Worm (Caenorhabditis elegans) whole organism, young adult: ENCODE data around the gene F14H8.2.

Experiments
- B0035.1 ChIP-seq: sonication (generic microtip); optimal IDR thresholded peaks from 2 replicates; lab custom pipeline; 2016; ENCODE audit warnings: missing genetic modification characterization, mild to moderate bottlenecking, missing compliant biosample characterization, missing genotype, missing genetic modification reagents
- B0261.1 ChIP-seq: sonication (generic microtip); optimal IDR thresholded peaks from 2 replicates; lab custom pipeline; 2016; ENCODE audit warnings: mild to moderate bottlenecking, missing genetic modification characterization, moderate library complexity, missing compliant biosample characterization
- D2030.7 ChIP-seq: fragments of 200-800 bp; sonication (Bioruptor generic); IDR thresholded peaks from 2 replicates; pipeline ENCODE4 v1.3.6; 2022; ENCODE audit warnings: missing genetic modification reagents, missing genetic modification characterization, missing compliant biosample characterization
- F10E7.11 ChIP-seq: sonication (generic microtip); optimal IDR thresholded peaks from 2 replicates; lab custom pipeline; 2017; ENCODE audit warnings: mild to moderate bottlenecking, missing genetic modification characterization, moderate library complexity, missing compliant biosample characterization
- F23B12.7 ChIP-seq: sonication (generic microtip); optimal IDR thresholded peaks from 2 replicates; lab custom pipeline; 2017; ENCODE audit warnings: missing genetic modification characterization, mild to moderate bottlenecking, missing compliant biosample characterization, antibody characterized with exemption, moderate library complexity; ENCODE audit not compliant: insufficient read depth
- F57A8.1 ChIP-seq: fragments of 200-800 bp; sonication (Bioruptor generic); optimal IDR thresholded peaks from 2 replicates; lab custom pipeline; 2018; ENCODE audit warnings: mild to moderate bottlenecking, missing genetic modification characterization, moderate library complexity, missing compliant biosample characterization
- K12H6.12 ChIP-seq: fragments of 200-800 bp; sonication (Bioruptor generic); optimal IDR thresholded peaks from 2 replicates; lab custom pipeline; 2018; ENCODE audit warnings: mild to moderate bottlenecking, missing genetic modification characterization, missing compliant biosample characterization
- T26A5.8 ChIP-seq: sonication (generic microtip); optimal IDR thresholded peaks from 2 replicates; lab custom pipeline; 2016; ENCODE audit warnings: missing genetic modification characterization, missing compliant biosample characterization
- Y56A3A.18 ChIP-seq: fragments of 200-800 bp; sonication (Bioruptor generic); IDR thresholded peaks from 2 replicates; pipeline ENCODE4 v1.3.6; 2022; ENCODE audit warnings: missing genetic modification reagents, missing genetic modification characterization, missing compliant biosample characterization
- Y79H2A.3 ChIP-seq: fragments of 200-800 bp; sonication (Bioruptor generic); conservative IDR thresholded peaks from 2 replicates; pipeline ENCODE4 v1.3.6; 2022; ENCODE audit warnings: missing genetic modification reagents, missing genetic modification characterization, missing compliant biosample characterization
- Y95B8A.8 ChIP-seq: fragments of 200-800 bp; sonication (Bioruptor generic); IDR thresholded peaks from 2 replicates; pipeline ENCODE4 v1.3.6; 2022; ENCODE audit warnings: missing genetic modification reagents, missing genetic modification characterization, missing compliant biosample characterization
- akir-1 ChIP-seq: fragments of 200-800 bp; sonication (Bioruptor generic); optimal IDR thresholded peaks from 2 replicates; lab custom pipeline; 2018; ENCODE audit warnings: mild to moderate bottlenecking, missing genetic modification characterization, moderate library complexity, missing compliant biosample characterization
- atf-7 ChIP-seq: sonication (generic microtip); optimal IDR thresholded peaks from 2 replicates; lab custom pipeline; 2017; ENCODE audit warnings: mild to moderate bottlenecking, missing genetic modification characterization, missing compliant biosample characterization
- bed-1 ChIP-seq: fragments of 200-800 bp; sonication (Bioruptor generic); IDR thresholded peaks from 2 replicates; pipeline ENCODE4 v1.3.6; 2022; ENCODE audit warnings: missing genetic modification reagents, missing genetic modification characterization, missing compliant biosample characterization
- bed-2 ChIP-seq: fragments of 200-800 bp; sonication (Bioruptor generic); IDR thresholded peaks from 2 replicates; pipeline ENCODE4 v1.3.6; 2022; ENCODE audit warnings: missing genetic modification reagents, missing genetic modification characterization, missing compliant biosample characterization
- ccch-3 ChIP-seq: fragments of 200-800 bp; sonication (Bioruptor generic); optimal IDR thresholded peaks from 2 replicates; lab custom pipeline; 2018; ENCODE audit warnings: mild to moderate bottlenecking, missing genetic modification characterization, missing compliant biosample characterization
- ceh-40 ChIP-seq: fragments of 200-800 bp; sonication (Bioruptor generic); IDR thresholded peaks from 2 replicates; pipeline ENCODE4 v1.3.6; 2022; ENCODE audit warnings: missing genetic modification characterization, missing compliant biosample characterization
- ceh-58 ChIP-seq: fragments of 200-800 bp; sonication (Bioruptor generic); IDR thresholded peaks from 2 replicates; pipeline ENCODE4 v1.3.6; 2022; ENCODE audit warnings: missing genetic modification characterization, missing compliant biosample characterization
- ceh-79 ChIP-seq: sonication (generic microtip); optimal IDR thresholded peaks from 2 replicates; lab custom pipeline; 2017; ENCODE audit warnings: mild to moderate bottlenecking, missing genetic modification characterization, missing compliant biosample characterization
- die-1 ChIP-seq: sonication (generic microtip); optimal IDR thresholded peaks from 2 replicates; lab custom pipeline; 2016; ENCODE audit warnings: missing genotype, mild to moderate bottlenecking, missing genetic modification characterization, missing compliant biosample characterization
- dpff-1 ChIP-seq: sonication (generic microtip); optimal IDR thresholded peaks from 2 replicates; lab custom pipeline; 2017; ENCODE audit warnings: mild to moderate bottlenecking, missing genetic modification characterization, missing compliant biosample characterization
- efl-1 ChIP-seq: fragments of 150-350 bp; optimal IDR thresholded peaks from 2 replicates; lab custom pipeline; 2014; ENCODE audit warnings: missing biosample characterization, missing genetic modification reagents, missing genetic modification characterization
- ets-4 ChIP-seq: fragments of 200-800 bp; sonication (Bioruptor generic); optimal IDR thresholded peaks from 2 replicates; lab custom pipeline; 2018; ENCODE audit warnings: mild to moderate bottlenecking, missing genetic modification characterization, missing compliant biosample characterization
- gei-17 ChIP-seq: fragments of 200-800 bp; sonication (Bioruptor generic); optimal IDR thresholded peaks from 2 replicates; lab custom pipeline; 2018; ENCODE audit warnings: mild to moderate bottlenecking, missing genetic modification characterization, missing compliant biosample characterization
- hsf-1 ChIP-seq: fragments of 200-800 bp; sonication (Bioruptor generic); IDR thresholded peaks from 2 replicates; pipeline ENCODE4 v1.3.6; 2022; ENCODE audit warnings: missing genetic modification reagents, missing genetic modification characterization, missing compliant biosample characterization
- lag-1 ChIP-seq: fragments of 200-800 bp; sonication (Bioruptor generic); IDR thresholded peaks from 2 replicates; pipeline ENCODE4 v1.3.6; 2022; ENCODE audit warnings: missing genetic modification reagents, missing genetic modification characterization, missing compliant biosample characterization
- let-526 ChIP-seq: fragments of 200-800 bp; sonication (Bioruptor generic); IDR thresholded peaks from 2 replicates; pipeline ENCODE4 v1.3.6; 2022; ENCODE audit warnings: missing genetic modification reagents, missing genetic modification characterization, missing compliant biosample characterization
- lin-54 ChIP-seq: fragments of 200-800 bp; sonication (Bioruptor generic); optimal IDR thresholded peaks from 2 replicates; lab custom pipeline; 2018; ENCODE audit warnings: mild to moderate bottlenecking, missing genetic modification characterization, missing compliant biosample characterization
- lir-1 ChIP-seq: fragments of 200-800 bp; sonication (Bioruptor generic); conservative IDR thresholded peaks from 2 replicates; pipeline ENCODE4 v1.3.6; 2022; ENCODE audit warnings: missing genetic modification reagents, missing genetic modification characterization, missing compliant biosample characterization
- lsl-1 ChIP-seq: fragments of 200-800 bp; sonication (Bioruptor generic); optimal IDR thresholded peaks from 2 replicates; lab custom pipeline; 2018; ENCODE audit warnings: mild to moderate bottlenecking, missing genetic modification characterization, moderate library complexity, missing compliant biosample characterization
- madf-6 ChIP-seq: fragments of 200-800 bp; sonication (Bioruptor generic); IDR thresholded peaks from 2 replicates; pipeline ENCODE4 v1.3.6; 2022; ENCODE audit warnings: missing genetic modification reagents, missing genetic modification characterization, missing compliant biosample characterization
- madf-8 ChIP-seq: fragments of 200-800 bp; sonication (Bioruptor generic); conservative IDR thresholded peaks from 2 replicates; pipeline ENCODE4 v1.3.6; 2022; ENCODE audit warnings: missing genetic modification reagents, missing genetic modification characterization, missing compliant biosample characterization
- mes-4 ChIP-seq: sonication (generic microtip); optimal IDR thresholded peaks from 2 replicates; lab custom pipeline; 2016; ENCODE audit warnings: missing genotype, missing genetic modification characterization, missing compliant biosample characterization
- mxl-1 ChIP-seq: sonication (generic microtip); optimal IDR thresholded peaks from 2 replicates; lab custom pipeline; 2016; ENCODE audit warnings: missing genetic modification characterization, missing compliant biosample characterization
- nhr-120 ChIP-seq: fragments of 200-800 bp; sonication (Bioruptor generic); IDR thresholded peaks from 2 replicates; pipeline ENCODE4 v1.3.6; 2022; ENCODE audit warnings: missing genetic modification characterization, missing compliant biosample characterization
- nhr-27 ChIP-seq: fragments of 200-800 bp; sonication (Bioruptor generic); optimal IDR thresholded peaks from 2 replicates; lab custom pipeline; 2018; ENCODE audit warnings: mild to moderate bottlenecking, missing genetic modification characterization, moderate library complexity, missing compliant biosample characterization
- nhr-80 ChIP-seq: sonication (generic microtip); optimal IDR thresholded peaks from 2 replicates; lab custom pipeline; 2016; ENCODE audit warnings: missing genetic modification characterization, missing compliant biosample characterization
- nhr-90 ChIP-seq: sonication (generic microtip); optimal IDR thresholded peaks from 2 replicates; lab custom pipeline; 2016; ENCODE audit warnings: missing genotype, mild to moderate bottlenecking, missing genetic modification characterization, missing compliant biosample characterization
- rec-8 ChIP-seq, 2 experiments: sonication (generic microtip); optimal IDR thresholded peaks; 2 replicates each; lab custom pipeline; 2016; ENCODE audit warnings: mild to moderate bottlenecking in 2 of 2, missing genetic modification characterization in 2 of 2, missing genetic modification reagents in 2 of 2, missing genotype in 2 of 2, missing biosample characterization in 1 of 2, missing compliant biosample characterization in 1 of 2, moderate library complexity in 1 of 2
- repo-1 ChIP-seq: sonication (generic microtip); optimal IDR thresholded peaks from 2 replicates; lab custom pipeline; 2017; ENCODE audit warnings: mild to moderate bottlenecking, missing genetic modification characterization, missing compliant biosample characterization
- rpc-1 ChIP-seq, 2 experiments: fragments of 150-350 bp in 1 of 2; sonication (generic microtip) in 1 of 2; optimal IDR thresholded peaks; 2 replicates each; lab custom pipeline; 2014 to 2018; ENCODE audit warnings: missing biosample characterization in 1 of 2, missing genetic modification characterization in 1 of 2, missing genetic modification reagents in 1 of 2, missing genotype in 1 of 2
- sea-2 ChIP-seq: fragments of 200-800 bp; sonication (Bioruptor generic); IDR thresholded peaks from 2 replicates; pipeline ENCODE4 v1.3.6; 2022; ENCODE audit warnings: missing genetic modification characterization, missing compliant biosample characterization
- somi-1 ChIP-seq: fragments of 200-800 bp; sonication (Bioruptor generic); optimal IDR thresholded peaks from 2 replicates; lab custom pipeline; 2018; ENCODE audit warnings: mild to moderate bottlenecking, missing genetic modification characterization, missing compliant biosample characterization
- tbx-9 ChIP-seq: sonication (generic microtip); optimal IDR thresholded peaks from 2 replicates; lab custom pipeline; 2016; ENCODE audit warnings: borderline replicate concordance, missing genetic modification characterization, inconsistent platforms, missing compliant biosample characterization
- tlf-1 ChIP-seq: fragments of 200-800 bp; sonication (Bioruptor generic); optimal IDR thresholded peaks from 2 replicates; lab custom pipeline; 2018; ENCODE audit warnings: mild to moderate bottlenecking, missing genetic modification characterization, missing compliant biosample characterization
- unc-62 ChIP-seq: fragments of 150-350 bp; optimal IDR thresholded peaks from 2 replicates; lab custom pipeline; 2014; ENCODE audit warnings: missing biosample characterization, missing genetic modification reagents, missing genetic modification characterization
- zfh-2 ChIP-seq: fragments of 200-800 bp; sonication (Bioruptor generic); conservative IDR thresholded peaks from 2 replicates; pipeline ENCODE4 v1.3.6; 2022; ENCODE audit warnings: missing genetic modification reagents, missing genetic modification characterization, missing compliant biosample characterization
- ztf-22 ChIP-seq: fragments of 200-800 bp; sonication (Bioruptor generic); optimal IDR thresholded peaks from 2 replicates; lab custom pipeline; 2018; ENCODE audit warnings: mild to moderate bottlenecking, missing genetic modification characterization, moderate library complexity, missing compliant biosample characterization
- ztf-26 ChIP-seq: sonication (generic microtip); optimal IDR thresholded peaks from 2 replicates; lab custom pipeline; 2017; ENCODE audit warnings: missing genetic modification characterization, missing compliant biosample characterization
- ztf-3 ChIP-seq: fragments of 200-800 bp; sonication (Bioruptor generic); optimal IDR thresholded peaks from 2 replicates; lab custom pipeline; 2018; ENCODE audit warnings: mild to moderate bottlenecking, missing genetic modification characterization, missing compliant biosample characterization

Gene F14H8.2

ce11 chrV:14992627-14993117 lies 27.5 kb downstream of the F14H8.2 start, which contains the start of gene T01C3.3 (continued):
- peak; percentile 86 for TF ChIP-seq hsf-1 (GFP tag; lab: Robert Waterston, UW)
- no peak for TF ChIP-seq zfh-2
- no peak for TF ChIP-seq die-1 (tag; lab: Kevin White, UChicago)
- TF ChIP-seq lin-54 (GFP tag; lab: Kevin White, UChicago), result peak; percentile 52
- peak; percentile 51; the same call in 1 of the 2 replicates for TF ChIP-seq Y95B8A.8
- peak; percentile 96 for TF ChIP-seq madf-6 (GFP tag; lab: Robert Waterston, UW)
- TF ChIP-seq ztf-22 (GFP tag; lab: Kevin White, UChicago), result no peak
- no peak for TF ChIP-seq nhr-90 (tag; lab: Kevin White, UChicago)
- TF ChIP-seq mxl-1 (tag; lab: Kevin White, UChicago), result no peak
- no peak for TF ChIP-seq F57A8.1
- TF ChIP-seq gei-17 (GFP tag; lab: Kevin White, UChicago), result no peak
- no peak for TF ChIP-seq Y56A3A.18 (GFP tag; lab: Robert Waterston, UW)
- TF ChIP-seq akir-1 (GFP tag; lab: Kevin White, UChicago), result no peak
- no peak for TF ChIP-seq F10E7.11 (tag; lab: Kevin White, UChicago)
- TF ChIP-seq ceh-79 (tag; lab: Kevin White, UChicago), result no peak
- TF ChIP-seq Y79H2A.3 (GFP tag; lab: Robert Waterston, UW), result no peak
- TF ChIP-seq tlf-1 (GFP tag; lab: Kevin White, UChicago), result peak; percentile 54
- peak; percentile 89 for TF ChIP-seq D2030.7 (GFP tag; lab: Robert Waterston, UW)
- no peak for TF ChIP-seq ztf-26 (tag; lab: Kevin White, UChicago)
- no peak for TF ChIP-seq ets-4
- TF ChIP-seq lsl-1, result peak; percentile 91
- no peak for TF ChIP-seq B0261.1
- peak; percentile 98 for TF ChIP-seq efl-1 (GFP tag; lab: Kevin White, UChicago)
- TF ChIP-seq T26A5.8 (tag; lab: Kevin White, UChicago), result no peak
- TF ChIP-seq tbx-9, result no peak
- TF ChIP-seq ztf-3 (GFP tag; lab: Kevin White, UChicago), result no peak
- no peak for TF ChIP-seq dpff-1 (tag; lab: Kevin White, UChicago)
- no peak for TF ChIP-seq K12H6.12 (tag; lab: Kevin White, UChicago)
- TF ChIP-seq bed-2, result no peak
- no peak for TF ChIP-seq mes-4 (tag; lab: Kevin White, UChicago)
- no peak for TF ChIP-seq rpc-1 (optimal IDR thresholded peaks at IDR 0.05; lab: Kevin White, UChicago)
- no peak for TF ChIP-seq rpc-1 (tag; optimal IDR thresholded peaks at IDR 0.05; lab: Kevin White, UChicago)
- no peak for TF ChIP-seq lag-1 (GFP tag; lab: Robert Waterston, UW)
- no peak for TF ChIP-seq ceh-58 (GFP tag; lab: Robert Waterston, UW)
- no peak for TF ChIP-seq somi-1 (GFP tag; lab: Kevin White, UChicago)
- TF ChIP-seq madf-8 (GFP tag; lab: Robert Waterston, UW), result peak; percentile 92
- no peak for TF ChIP-seq sea-2 (GFP tag; lab: Robert Waterston, UW)
- no peak for TF ChIP-seq nhr-27 (tag; lab: Kevin White, UChicago)
- TF ChIP-seq lir-1 (GFP tag; lab: Robert Waterston, UW), result no peak
- TF ChIP-seq repo-1 (tag; lab: Kevin White, UChicago), result no peak
- TF ChIP-seq bed-1 (GFP tag; lab: Robert Waterston, UW), result no peak
- no peak for TF ChIP-seq ceh-40 (GFP tag; lab: Robert Waterston, UW)
- TF ChIP-seq atf-7 (tag; lab: Kevin White, UChicago), result no peak
- no peak for TF ChIP-seq ccch-3 (GFP tag; lab: Kevin White, UChicago)
- TF ChIP-seq let-526, result no peak
- TF ChIP-seq unc-62 (GFP tag; lab: Kevin White, UChicago), result no peak
- TF ChIP-seq nhr-80 (tag; lab: Kevin White, UChicago), result no peak
- TF ChIP-seq nhr-120 (GFP tag; lab: Robert Waterston, UW), result no peak
- TF ChIP-seq B0035.1 (tag; lab: Kevin White, UChicago), result no peak
- no peak for TF ChIP-seq F23B12.7 (tag; lab: Kevin White, UChicago)
- TF ChIP-seq rec-8 (tag; optimal IDR thresholded peaks at IDR 0.05; lab: Kevin White, UChicago), result no peak
